Fruit fly (Drosophila melanogaster): ENCODE results near the gene rdgC.

rdgC gene

dm6 chr3L:20241987-20242982 lies 5.6 kb upstream of the rdgC start (continued):
- TF ChIP-seq CG11723 (GFP tag; optimal IDR thresholded peaks at IDR 0.05) = peak; percentile 6
- peak; percentile 58 for TF ChIP-seq Nf-YC (tag; optimal IDR thresholded peaks at IDR 0.05)
- TF ChIP-seq Dll (GFP tag; IDR thresholded peaks at IDR 0.05; ENCODE audit: partially characterized antibody) = peak; percentile 79
- TF ChIP-seq Deaf1 (tag; optimal IDR thresholded peaks at IDR 0.05) = peak; percentile 12
- TF ChIP-seq Hand (GFP tag; optimal IDR thresholded peaks at IDR 0.05) = peak; percentile 48
- no peak for TF ChIP-seq CG15011 (GFP tag; optimal IDR thresholded peaks at IDR 0.05)
- TF ChIP-seq CG4282 (GFP tag; optimal IDR thresholded peaks at IDR 0.05) = no peak
- peak; percentile 28 for TF ChIP-seq CG12104 (GFP tag; optimal IDR thresholded peaks at IDR 0.05)
- peak; percentile 56 for TF ChIP-seq Asciz (GFP tag; optimal IDR thresholded peaks at IDR 0.05)
- peak; percentile 8 for TF ChIP-seq org-1 (GFP tag; optimal IDR thresholded peaks at IDR 0.05)
- 0 out of 2 replicates have a peak, but pooled peaks have one; percentile 43 for TF ChIP-seq CG5953 (GFP tag; IDR thresholded peaks at IDR 0.05)
- peak; percentile 0 for TF ChIP-seq CG2875 (GFP tag; optimal IDR thresholded peaks at IDR 0.05)
- no peak for TF ChIP-seq CG4617 (GFP tag; optimal IDR thresholded peaks at IDR 0.05; ENCODE audit: borderline replicate concordance)
- TF ChIP-seq CG17385 (GFP tag; optimal IDR thresholded peaks at IDR 0.05) = peak; percentile 48
- TF ChIP-seq CG17328 (GFP tag; IDR thresholded peaks at IDR 0.05) = peak; percentile 22; the same call in 1 of the 2 replicates
- 0 out of 2 replicates have a peak, but pooled peaks have one; percentile 46 for TF ChIP-seq peb (GFP tag; IDR thresholded peaks at IDR 0.05)
- TF ChIP-seq CG12769 (tag; optimal IDR thresholded peaks at IDR 0.05) = no peak
- TF ChIP-seq CG12659 (GFP tag; optimal IDR thresholded peaks at IDR 0.05) = peak; percentile 72
- TF ChIP-seq CG11247 (GFP tag; IDR thresholded peaks at IDR 0.05) = peak; percentile 60
- TF ChIP-seq Ets97D (GFP tag; optimal IDR thresholded peaks at IDR 0.05) = peak; percentile 5
- TF ChIP-seq CG7556 (GFP tag; optimal IDR thresholded peaks at IDR 0.05) = peak; percentile 64
- peak; percentile 85 for TF ChIP-seq CG9932 (GFP tag; IDR thresholded peaks at IDR 0.05)
- TF ChIP-seq Dbx (GFP tag; IDR thresholded peaks at IDR 0.05) = peak; percentile 24; the same call in 2 of the 3 replicates
- peak; percentile 56; the same call in 2 of the 3 replicates for TF ChIP-seq dysf (GFP tag; IDR thresholded peaks at IDR 0.05)
- no peak for TF ChIP-seq cas (GFP tag; IDR thresholded peaks at IDR 0.05)
- TF ChIP-seq Hr39 (optimal IDR thresholded peaks at IDR 0.05) = no peak
- TF ChIP-seq Fer1 (GFP tag; optimal IDR thresholded peaks at IDR 0.05) = peak; percentile 50
- peak; percentile 11 for TF ChIP-seq CG8944 (GFP tag; optimal IDR thresholded peaks at IDR 0.05)
- peak; percentile 74 for TF ChIP-seq zen (tag; optimal IDR thresholded peaks at IDR 0.05)
- TF ChIP-seq CG8388 (GFP tag; optimal IDR thresholded peaks at IDR 0.05) = peak; percentile 30
- TF ChIP-seq schlank (tag; optimal IDR thresholded peaks at IDR 0.05) = peak; percentile 33
- peak; percentile 31 for TF ChIP-seq CG2116 (GFP tag; optimal IDR thresholded peaks at IDR 0.05)
- TF ChIP-seq BEAF-32 (GFP tag; optimal IDR thresholded peaks at IDR 0.05) = peak; percentile 76
- TF ChIP-seq CG30403 (GFP tag; optimal IDR thresholded peaks at IDR 0.05) = peak; percentile 71
- TF ChIP-seq D19A (tag; optimal IDR thresholded peaks at IDR 0.05) = peak; percentile 42
- TF ChIP-seq gsb (GFP tag; IDR thresholded peaks at IDR 0.05) = 0 out of 2 replicates have a peak, but pooled peaks have one; percentile 5
- peak; percentile 62 for TF ChIP-seq CG4424 (GFP tag; optimal IDR thresholded peaks at IDR 0.05)
- peak; percentile 44 for TF ChIP-seq fd3F (GFP tag; optimal IDR thresholded peaks at IDR 0.05)
- TF ChIP-seq mirr (GFP tag; optimal IDR thresholded peaks at IDR 0.05) = no peak
- peak; percentile 71 for TF ChIP-seq NfI (GFP tag; optimal IDR thresholded peaks at IDR 0.05)
- peak; percentile 3 for TF ChIP-seq scrt (GFP tag; optimal IDR thresholded peaks at IDR 0.05)
- peak; percentile 51; the same call in 2 of the 3 replicates for TF ChIP-seq jigr1 (GFP tag; IDR thresholded peaks at IDR 0.05)
- TF ChIP-seq Xbp1 (GFP tag; optimal IDR thresholded peaks at IDR 0.05) = peak; percentile 57
- no peak for TF ChIP-seq YL-1 (GFP tag; optimal IDR thresholded peaks at IDR 0.05)
- peak; percentile 63 for TF ChIP-seq CG13296 (GFP tag; optimal IDR thresholded peaks at IDR 0.05)
- no peak for TF ChIP-seq Kr (GFP tag; optimal IDR thresholded peaks at IDR 0.05)
- peak; percentile 15 for TF ChIP-seq CG30020 (tag; optimal IDR thresholded peaks at IDR 0.05)
- TF ChIP-seq CG10654 (GFP tag; optimal IDR thresholded peaks at IDR 0.05) = peak; percentile 8

Measured in whole organism, embryonic.